Fruit fly (Drosophila melanogaster): ENCODE measurements around the gene Oatp74D.

dm6 chr3L:17529511-17530194, 42.7 kb downstream of the Oatp74D start, which contains the start of the genes Edc3 and Nedd4:
- TF ChIP-seq CG11902 (GFP tag; optimal IDR thresholded peaks at IDR 0.05) (no peak), Gug (GFP tag; IDR thresholded peaks at IDR 0.05) (no peak), salr (GFP tag; optimal IDR thresholded peaks at IDR 0.05) (no peak), Hr39 (GFP tag; optimal IDR thresholded peaks at IDR 0.05) (no peak), CG10631 (GFP tag; optimal IDR thresholded peaks at IDR 0.05) (no peak), net (GFP tag; optimal IDR thresholded peaks at IDR 0.05) (no peak), CG8119 (GFP tag; IDR thresholded peaks at IDR 0.05) (no peak), Lpt (GFP tag; optimal IDR thresholded peaks at IDR 0.05) (no peak), CG1621 (tag; optimal IDR thresholded peaks at IDR 0.05) (no peak), spab (GFP tag; optimal IDR thresholded peaks at IDR 0.05) (no peak), fkh (GFP tag; optimal IDR thresholded peaks at IDR 0.05) (peak; percentile 69), CG11762 (GFP tag; optimal IDR thresholded peaks at IDR 0.05; ENCODE audit: insufficient read depth) (no peak), CG9139 (GFP tag; optimal IDR thresholded peaks at IDR 0.05) (no peak)

Measured in whole organism, prepupa.